Worm (Caenorhabditis elegans) whole organism, L1 larva: ENCODE measurements around the gene clec-130.

Source experiments
- aha-1 ChIP-seq: fragments of 150-350 bp; optimal IDR thresholded peaks from 2 replicates; lab custom pipeline; 2014; ENCODE audit warnings: missing biosample characterization, missing genetic modification characterization
- ama-1 ChIP-seq: fragments of 150-350 bp; optimal IDR thresholded peaks from 2 replicates; lab custom pipeline; 2014
- ceh-88 ChIP-seq: fragments of 200-800 bp; sonication (Bioruptor generic); IDR thresholded peaks from 2 replicates; pipeline ENCODE4 v1.3.6; 2022; ENCODE audit warnings: missing genetic modification characterization, missing compliant biosample characterization
- fos-1 ChIP-seq: fragments of 150-350 bp; optimal IDR thresholded peaks from 2 replicates; lab custom pipeline; 2014; ENCODE audit warnings: missing biosample characterization, missing genetic modification characterization
- lin-39 ChIP-seq: fragments of 150-350 bp; optimal IDR thresholded peaks from 2 replicates; lab custom pipeline; 2014; ENCODE audit warnings: missing biosample characterization, missing genetic modification reagents, missing genetic modification characterization
- lsy-2 ChIP-seq, 2 experiments: fragments of 150-350 bp; optimal IDR thresholded peaks; 2 replicates each; lab custom pipeline; 2014; ENCODE audit warnings: missing biosample characterization in 2 of 2, missing genetic modification characterization in 2 of 2
- mep-1 ChIP-seq: fragments of 150-350 bp; optimal IDR thresholded peaks from 2 replicates; lab custom pipeline; 2014; ENCODE audit warnings: missing biosample characterization, missing genetic modification characterization
- nhr-76 ChIP-seq: sonication (generic microtip); optimal IDR thresholded peaks from 2 replicates; lab custom pipeline; 2017; ENCODE audit warnings: missing biosample characterization, missing genetic modification characterization
- nhr-77 ChIP-seq: fragments of 150-350 bp; optimal IDR thresholded peaks from 2 replicates; lab custom pipeline; 2014; ENCODE audit warnings: missing biosample characterization, missing genetic modification characterization
- pqm-1 ChIP-seq: sonication (generic microtip); optimal IDR thresholded peaks from 3 replicates; lab custom pipeline; 2017; ENCODE audit warnings: missing biosample characterization, missing genetic modification characterization
- skn-1 ChIP-seq: fragments of 150-350 bp; optimal IDR thresholded peaks from 2 replicates; lab custom pipeline; 2014; ENCODE audit warnings: missing biosample characterization, missing genetic modification characterization
- snpc-4 ChIP-seq: fragments of 150-350 bp; optimal IDR thresholded peaks from 2 replicates; lab custom pipeline; 2014; ENCODE audit warnings: missing biosample characterization, missing genetic modification characterization
- swsn-7 ChIP-seq: sonication (generic microtip); optimal IDR thresholded peaks from 2 replicates; lab custom pipeline; 2016; ENCODE audit warnings: missing genetic modification characterization, missing compliant biosample characterization
- ztf-4 ChIP-seq: fragments of 150-350 bp; optimal IDR thresholded peaks from 2 replicates; lab custom pipeline; 2014; ENCODE audit warnings: missing biosample characterization, missing genetic modification characterization

- TF ChIP-seq ama-1 (lab: Kevin White, UChicago), result no peak
- no peak for TF ChIP-seq lin-39 (tag; lab: Kevin White, UChicago)
- TF ChIP-seq snpc-4 (tag; lab: Kevin White, UChicago), result no peak
- no peak for TF ChIP-seq mep-1 (tag; lab: Kevin White, UChicago)
- TF ChIP-seq pqm-1 (tag; lab: Kevin White, UChicago), result no peak
- TF ChIP-seq aha-1 (tag; lab: Kevin White, UChicago), result no peak
- TF ChIP-seq ceh-88, result no peak
- no peak for TF ChIP-seq nhr-77
- TF ChIP-seq ztf-4 (tag; lab: Kevin White, UChicago), result no peak
- no peak for TF ChIP-seq fos-1 (tag; lab: Kevin White, UChicago)
- no peak for TF ChIP-seq swsn-7
- no peak for TF ChIP-seq lsy-2 (tag; optimal IDR thresholded peaks at IDR 0.05; lab: Kevin White, UChicago)
- TF ChIP-seq nhr-76 (tag; lab: Kevin White, UChicago), result no peak
- TF ChIP-seq skn-1 (tag; lab: Kevin White, UChicago), result no peak
These were observed 8.4 kb downstream of the clec-130 start, which contains the start of gene srh-59 for ce11 chrII:3581752-3582151.
